Worm (Caenorhabditis elegans) whole organism, L2 larva: Measurements from ENCODE around the gene F21D12.3.
"Not testable (repeated sequence)": the region's sequence is repeated elsewhere in the genome, so short reads cannot be mapped to it uniquely, and the experiment has no call there.

ENCODE experiments used
- C34F6.9 ChIP-seq: fragments of 150-350 bp; optimal IDR thresholded peaks from 2 replicates; lab custom pipeline; 2014; ENCODE audit warnings: missing biosample characterization, missing genetic modification characterization
- Y55F3AM.14 ChIP-seq: fragments of 200-800 bp; sonication (Bioruptor generic); optimal IDR thresholded peaks from 2 replicates; lab custom pipeline; 2018; ENCODE audit warnings: mild to moderate bottlenecking, missing genetic modification characterization, missing compliant biosample characterization
- ZK546.5 ChIP-seq: sonication (generic microtip); optimal IDR thresholded peaks from 2 replicates; lab custom pipeline; 2017; ENCODE audit warnings: missing biosample characterization, missing genetic modification characterization
- blmp-1 ChIP-seq: sonication (generic microtip); optimal IDR thresholded peaks from 2 replicates; lab custom pipeline; 2017; ENCODE audit warnings: missing genetic modification characterization, mild to moderate bottlenecking, missing compliant biosample characterization, antibody characterized with exemption, moderate library complexity; ENCODE audit not compliant: insufficient read depth
- ceh-16 ChIP-seq: fragments of 150-350 bp; optimal IDR thresholded peaks from 2 replicates; lab custom pipeline; 2014; ENCODE audit warnings: missing biosample characterization, missing genetic modification characterization
- ceh-82 ChIP-seq: fragments of 150-350 bp; optimal IDR thresholded peaks from 2 replicates; lab custom pipeline; 2014; ENCODE audit warnings: missing biosample characterization, missing genetic modification characterization
- crh-2 ChIP-seq: sonication (generic microtip); optimal IDR thresholded peaks from 2 replicates; lab custom pipeline; 2017; ENCODE audit warnings: missing biosample characterization, missing genetic modification characterization
- elt-1 ChIP-seq: fragments of 150-350 bp; optimal IDR thresholded peaks from 2 replicates; lab custom pipeline; 2014; ENCODE audit warnings: missing biosample characterization, missing genetic modification characterization
- fos-1 ChIP-seq: fragments of 150-350 bp; optimal IDR thresholded peaks from 2 replicates; lab custom pipeline; 2014; ENCODE audit warnings: missing biosample characterization, missing genetic modification characterization
- lin-11 ChIP-seq: fragments of 150-350 bp; sonication (generic microtip); optimal IDR thresholded peaks from 2 replicates; lab custom pipeline; 2014; ENCODE audit warnings: missing biosample characterization, missing genetic modification characterization, inconsistent platforms, mixed read lengths
- lin-39 ChIP-seq: fragments of 150-350 bp; optimal IDR thresholded peaks from 2 replicates; lab custom pipeline; 2014; ENCODE audit warnings: missing biosample characterization, missing genetic modification reagents, missing genetic modification characterization
- lsy-2 ChIP-seq, 2 experiments: fragments of 150-350 bp in 1 of 2; sonication (generic microtip) in 1 of 2; optimal IDR thresholded peaks; 2 replicates each; lab custom pipeline; 2014 to 2017; ENCODE audit warnings: missing biosample characterization in 2 of 2, missing genetic modification characterization in 2 of 2
- mab-5 ChIP-seq: fragments of 150-350 bp; optimal IDR thresholded peaks from 2 replicates; lab custom pipeline; 2014; ENCODE audit warnings: missing biosample characterization, missing genetic modification characterization
- mbf-1 ChIP-seq: sonication (generic microtip); optimal IDR thresholded peaks from 2 replicates; lab custom pipeline; 2017; ENCODE audit warnings: missing biosample characterization, missing genetic modification characterization
- mdl-1 ChIP-seq, 2 experiments: fragments of 150-350 bp in 1 of 2; sonication (generic microtip) in 1 of 2; optimal IDR thresholded peaks; 2 replicates each; lab custom pipeline; 2017; ENCODE audit warnings: missing biosample characterization in 2 of 2, missing genetic modification characterization in 2 of 2
- nhr-10 ChIP-seq: sonication (generic microtip); optimal IDR thresholded peaks from 2 replicates; lab custom pipeline; 2017; ENCODE audit warnings: missing biosample characterization, missing genetic modification characterization
- nhr-11 ChIP-seq: fragments of 150-350 bp; optimal IDR thresholded peaks from 2 replicates; lab custom pipeline; 2014; ENCODE audit warnings: missing biosample characterization, missing genetic modification characterization
- nhr-129 ChIP-seq: fragments of 150-350 bp; optimal IDR thresholded peaks from 2 replicates; lab custom pipeline; 2014; ENCODE audit warnings: missing biosample characterization, missing genetic modification characterization
- nhr-23 ChIP-seq: fragments of 150-350 bp; optimal IDR thresholded peaks from 2 replicates; lab custom pipeline; 2014; ENCODE audit warnings: missing biosample characterization, missing genetic modification reagents, missing genetic modification characterization
- nhr-25 ChIP-seq: fragments of 150-350 bp; sonication (generic microtip); optimal IDR thresholded peaks from 3 replicates; lab custom pipeline; 2014; ENCODE audit warnings: missing biosample characterization, missing genetic modification characterization
- peb-1 ChIP-seq: fragments of 150-350 bp; optimal IDR thresholded peaks from 2 replicates; lab custom pipeline; 2014; ENCODE audit warnings: missing biosample characterization, missing genetic modification characterization
- skn-1 ChIP-seq: sonication (generic microtip); optimal IDR thresholded peaks from 2 replicates; lab custom pipeline; 2017; ENCODE audit warnings: missing biosample characterization, missing genetic modification characterization
- sma-9 ChIP-seq, 2 experiments: fragments of 150-350 bp in 1 of 2; sonication (generic microtip) in 1 of 2; optimal IDR thresholded peaks; 2 replicates each; lab custom pipeline; 2014 to 2016; ENCODE audit warnings: missing genetic modification characterization in 2 of 2, mild to moderate bottlenecking in 1 of 2, missing biosample characterization in 1 of 2, missing compliant biosample characterization in 1 of 2, missing genetic modification reagents in 1 of 2, moderate library complexity in 1 of 2
- snpc-4 ChIP-seq: fragments of 150-350 bp; optimal IDR thresholded peaks from 2 replicates; lab custom pipeline; 2014; ENCODE audit warnings: missing biosample characterization, missing genetic modification characterization
- unc-55 ChIP-seq: fragments of 150-350 bp; sonication (generic microtip); optimal IDR thresholded peaks from 3 replicates; lab custom pipeline; 2014; ENCODE audit warnings: missing biosample characterization, missing genetic modification reagents, missing genetic modification characterization
- unc-62 ChIP-seq: fragments of 150-350 bp; optimal IDR thresholded peaks from 2 replicates; lab custom pipeline; 2014; ENCODE audit warnings: missing biosample characterization, missing genetic modification reagents, missing genetic modification characterization
- ztf-1 ChIP-seq: fragments of 200-800 bp; sonication (Bioruptor generic); conservative IDR thresholded peaks from 2 replicates; pipeline ENCODE4 v1.3.6; 2022; ENCODE audit warnings: missing genetic modification characterization, missing compliant biosample characterization
- ztf-11 ChIP-seq: sonication (generic microtip); optimal IDR thresholded peaks from 2 replicates; lab custom pipeline; 2017; ENCODE audit warnings: missing biosample characterization, missing genetic modification characterization
- ztf-4 ChIP-seq: fragments of 150-350 bp; optimal IDR thresholded peaks from 2 replicates; lab custom pipeline; 2014; ENCODE audit warnings: missing biosample characterization, missing genetic modification characterization

Gene F21D12.3

DNA sequence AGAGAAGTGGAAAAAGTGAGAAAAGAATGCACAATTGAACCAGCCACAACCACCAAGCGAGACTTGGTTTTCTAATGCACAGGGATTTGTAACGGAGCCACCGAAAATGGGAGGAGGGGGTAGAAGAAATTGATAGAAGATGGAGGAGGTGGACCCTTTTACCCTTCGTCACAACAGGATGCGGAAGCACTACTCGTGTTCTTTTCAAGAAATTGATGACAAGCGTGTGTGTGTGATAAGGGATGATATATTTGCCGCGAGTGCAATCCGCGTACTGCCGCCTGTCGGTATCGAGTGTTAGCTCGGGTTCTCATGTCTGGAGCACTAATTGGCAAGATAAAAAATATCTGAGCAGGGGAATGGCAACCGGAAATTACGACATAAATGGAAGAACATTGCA lies at the start of gene F21D12.3:
Gene F21D12.3, minus strand, starts transcription at position 101 of the 400 bp plus-strand sequence.
- TF ChIP-seq unc-55 (GFP tag; lab: Kevin White, UChicago) (peak; percentile 44), crh-2 (no peak)

ce11 chrII:7370195-7370594 lies 46.4 kb upstream of the F21D12.3 start, which contains the start of gene F43E2.11:
Gene F43E2.11 (minus strand): TSS chrII:7370295.
- TF ChIP-seq unc-62 (GFP tag; lab: Kevin White, UChicago); nhr-25 (tag; lab: Kevin White, UChicago); mbf-1 (tag; lab: Kevin White, UChicago): not testable (repeated sequence)

- no peak for TF ChIP-seq sma-9 (GFP tag; optimal IDR thresholded peaks at IDR 0.05; lab: Kevin White, UChicago)
- no peak for TF ChIP-seq sma-9 (tag; optimal IDR thresholded peaks at IDR 0.05; lab: Kevin White, UChicago)
- TF ChIP-seq unc-55 (GFP tag; lab: Kevin White, UChicago): no peak
- no peak for TF ChIP-seq snpc-4 (tag; lab: Kevin White, UChicago)
- no peak for TF ChIP-seq peb-1
- TF ChIP-seq mdl-1 (tag; optimal IDR thresholded peaks at IDR 0.05; lab: Kevin White, UChicago): no peak
- no peak for TF ChIP-seq ztf-11 (tag; lab: Kevin White, UChicago)
- no peak for TF ChIP-seq lin-39
- no peak for TF ChIP-seq nhr-11 (tag; lab: Kevin White, UChicago)
- TF ChIP-seq elt-1 (tag; lab: Kevin White, UChicago): no peak
- no peak for TF ChIP-seq ceh-82
- no peak for TF ChIP-seq lin-11 (tag; lab: Kevin White, UChicago)
- no peak for TF ChIP-seq skn-1
- no peak for TF ChIP-seq C34F6.9 (tag; lab: Kevin White, UChicago)
Measured at ce11 chrII:7368761-7369160, 44.9 kb upstream of the F21D12.3 start, which contains the start of gene F43E2.6. Gene F43E2.6 (minus strand): TSS chrII:7368861.

DNA sequence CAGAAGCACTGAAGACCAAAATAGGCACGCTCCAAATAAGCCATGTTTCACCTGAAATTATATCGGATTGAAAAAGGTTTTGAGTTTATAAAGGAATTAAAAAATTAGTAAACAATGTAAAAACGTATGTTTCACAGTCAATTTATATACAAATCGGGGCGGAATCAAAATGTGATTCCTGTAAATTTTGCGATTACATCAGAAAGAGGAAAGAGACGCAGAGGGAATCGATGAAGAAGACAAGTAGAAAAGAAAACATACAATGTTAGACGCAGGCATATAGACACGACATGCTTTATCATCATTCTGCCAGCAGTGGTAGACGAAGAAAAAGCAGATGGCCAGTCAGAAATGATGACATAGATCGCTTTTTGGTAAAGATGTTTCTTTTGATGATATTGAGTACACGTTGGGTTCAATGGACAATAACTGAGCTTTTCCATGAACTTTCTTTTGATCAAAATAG lies 40.2 kb upstream of the F21D12.3 start, which contains the start of gene msra-1:
Gene msra-1, minus strand, starts transcription at position 51 of the 466 bp plus-strand sequence.
- no peak for TF ChIP-seq ceh-82
- TF ChIP-seq unc-55 (GFP tag; lab: Kevin White, UChicago): peak; percentile 39
- no peak for TF ChIP-seq nhr-10 (tag; lab: Kevin White, UChicago)
- TF ChIP-seq ztf-1 (GFP tag; lab: Robert Waterston, UW): no peak
- TF ChIP-seq crh-2: peak; percentile 75
- no peak for TF ChIP-seq ztf-11 (tag; lab: Kevin White, UChicago)
- peak; percentile 63 for TF ChIP-seq C34F6.9 (tag; lab: Kevin White, UChicago)
- TF ChIP-seq fos-1 (tag; lab: Kevin White, UChicago): peak; percentile 88
- TF ChIP-seq snpc-4 (tag; lab: Kevin White, UChicago): no peak
- TF ChIP-seq lsy-2 (tag; optimal IDR thresholded peaks at IDR 0.05; lab: Kevin White, UChicago): peak in 1 of 2 experiments; percentile 46
- TF ChIP-seq nhr-129: peak; percentile 88
- TF ChIP-seq skn-1: peak; percentile 99
- peak; percentile 77 for TF ChIP-seq sma-9 (GFP tag; optimal IDR thresholded peaks at IDR 0.05; lab: Kevin White, UChicago)
- no peak for TF ChIP-seq sma-9 (tag; optimal IDR thresholded peaks at IDR 0.05; lab: Kevin White, UChicago)
- no peak for TF ChIP-seq elt-1 (tag; lab: Kevin White, UChicago)

DNA sequence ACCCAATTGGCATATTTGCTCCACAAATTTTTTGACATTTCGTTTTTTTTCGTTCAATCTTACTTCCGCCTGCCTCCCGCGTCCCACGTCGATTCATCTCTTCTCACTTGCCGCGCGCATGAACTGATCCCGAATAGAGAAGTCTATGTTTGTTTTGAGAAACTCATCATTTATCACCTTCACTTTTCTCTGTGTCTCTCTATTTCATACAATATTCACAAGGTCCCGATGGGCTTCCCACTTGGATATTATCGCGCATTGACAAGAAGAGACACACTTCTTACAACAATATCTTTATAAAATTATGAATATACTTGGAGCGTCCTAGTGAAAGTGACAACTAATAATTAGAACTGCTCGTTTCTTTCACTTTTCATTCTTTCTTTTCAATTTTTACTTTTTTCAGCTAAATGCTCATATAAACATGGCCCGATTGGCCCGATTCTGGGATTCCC lies 34.7 kb upstream of the F21D12.3 start, which contains the start of gene insc-1:
Gene insc-1, plus strand, starts transcription at position 405 of the 455 bp plus-strand sequence.
- TF ChIP-seq ZK546.5 (tag; lab: Kevin White, UChicago): no peak
- no peak for TF ChIP-seq Y55F3AM.14 (GFP tag; lab: Kevin White, UChicago)
- no peak for TF ChIP-seq lsy-2 (tag; optimal IDR thresholded peaks at IDR 0.05; lab: Kevin White, UChicago)
- TF ChIP-seq blmp-1 (tag; lab: Kevin White, UChicago): peak; percentile 7

ce11 chrII:7357176-7357575 lies 33.4 kb upstream of the F21D12.3 start:
- no peak for TF ChIP-seq ztf-4 (tag; lab: Kevin White, UChicago)
- TF ChIP-seq ceh-16 (tag; lab: Kevin White, UChicago): no peak
- TF ChIP-seq mab-5 (tag; lab: Kevin White, UChicago): no peak
- TF ChIP-seq C34F6.9 (tag; lab: Kevin White, UChicago): no peak
- no peak for TF ChIP-seq nhr-23
- TF ChIP-seq blmp-1 (tag; lab: Kevin White, UChicago): no peak
